Fruit fly (Drosophila melanogaster) whole organism, wandering third instar larva: ENCODE results near the gene CG43999.
A peak's percentile ranks its signal among the peaks of the same experiment; 100 is the strongest.

Experiments
- Abd-B ChIP-seq: fragments of >200 bp; optimal IDR thresholded peaks from 2 replicates; lab custom pipeline; 2017; ENCODE audit warnings: missing biosample characterization, missing genetic modification characterization
- CG32264 ChIP-seq: fragments of 200-800 bp; sonication (Bioruptor generic); optimal IDR thresholded peaks from 2 replicates; lab custom pipeline; 2016; ENCODE audit warnings: missing biosample characterization, missing genetic modification characterization
- CG9705 ChIP-seq: fragments of 200-800 bp; sonication (Bioruptor generic); optimal IDR thresholded peaks from 2 replicates; lab custom pipeline; 2018; ENCODE audit warnings: missing biosample characterization, mild to moderate bottlenecking, missing genetic modification characterization
- Dif ChIP-seq: fragments of 200-275, 200-300 bp; sonication (Bioruptor generic); optimal IDR thresholded peaks from 2 replicates; lab custom pipeline; 2018; ENCODE audit warnings: missing biosample characterization, missing genetic modification characterization; ENCODE audit not compliant: partially characterized antibody
- GATAd ChIP-seq: sonication (Bioruptor generic); optimal IDR thresholded peaks from 2 replicates; lab custom pipeline; 2016; ENCODE audit warnings: missing biosample characterization, missing genetic modification characterization
- HLH106 ChIP-seq: fragments of 200-800 bp; optimal IDR thresholded peaks from 3 replicates; lab custom pipeline; 2019; ENCODE audit warnings: missing biosample characterization, mild to moderate bottlenecking, missing genetic modification characterization, moderate library complexity
- Hr78 ChIP-seq: fragments of >200 bp; optimal IDR thresholded peaks from 2 replicates; lab custom pipeline; 2017; ENCODE audit warnings: missing biosample characterization, missing genetic modification characterization
- Hr83 ChIP-seq: fragments of 200-300 bp; sonication (Bioruptor generic); optimal IDR thresholded peaks from 2 replicates; lab custom pipeline; 2016; ENCODE audit warnings: missing biosample characterization, mild to moderate bottlenecking, missing genetic modification characterization, moderate library complexity; ENCODE audit not compliant: poor library complexity, severe bottlenecking
- Jra ChIP-seq: sonication (Bioruptor generic); optimal IDR thresholded peaks from 2 replicates; lab custom pipeline; 2016; ENCODE audit warnings: missing biosample characterization, missing genetic modification characterization
- Mio ChIP-seq: sonication (Bioruptor generic); optimal IDR thresholded peaks from 2 replicates; lab custom pipeline; 2016; ENCODE audit warnings: missing biosample characterization, missing genetic modification characterization
- N ChIP-seq: fragments of >200 bp; optimal IDR thresholded peaks from 2 replicates; lab custom pipeline; 2018; ENCODE audit warnings: missing biosample characterization, missing external identifiers, missing genetic modification characterization
- OdsH ChIP-seq: fragments of 200-800 bp; sonication (Bioruptor generic); optimal IDR thresholded peaks from 2 replicates; lab custom pipeline; 2016; ENCODE audit warnings: missing biosample characterization, mild to moderate bottlenecking, missing genetic modification characterization
- Rel ChIP-seq, 2 experiments: fragments of 200-800 bp; sonication (Bioruptor generic) in 1 of 2; optimal IDR thresholded peaks; 2 replicates in 1 of 2; 3 replicates in 1 of 2; lab custom pipeline; 2016 to 2019; ENCODE audit warnings: mild to moderate bottlenecking in 2 of 2, missing biosample characterization in 2 of 2, missing genetic modification characterization in 2 of 2, moderate library complexity in 1 of 2
- Sp1 ChIP-seq: fragments of 200-800 bp; sonication (Bioruptor generic); optimal IDR thresholded peaks from 3 replicates; lab custom pipeline; 2019; ENCODE audit warnings: missing biosample characterization, mild to moderate bottlenecking, missing genetic modification characterization, moderate library complexity
- Vsx2 ChIP-seq: fragments of 200-300, 225-300 bp; sonication (Bioruptor generic); optimal IDR thresholded peaks from 2 replicates; lab custom pipeline; 2018; ENCODE audit warnings: missing biosample characterization, missing genetic modification characterization; ENCODE audit not compliant: partially characterized antibody
- br ChIP-seq: fragments of 200-800 bp; sonication (Bioruptor generic); optimal IDR thresholded peaks from 2 replicates; lab custom pipeline; 2016; ENCODE audit warnings: missing biosample characterization, missing genetic modification characterization
- dmrt93B ChIP-seq: fragments of 200-800 bp; sonication (Bioruptor generic); optimal IDR thresholded peaks from 2 replicates; lab custom pipeline; 2018; ENCODE audit warnings: missing biosample characterization, mild to moderate bottlenecking, missing genetic modification characterization
- dsf ChIP-seq: sonication (Bioruptor generic); optimal IDR thresholded peaks from 2 replicates; lab custom pipeline; 2016; ENCODE audit warnings: missing biosample characterization, missing genetic modification characterization, borderline replicate concordance
- ey ChIP-seq: fragments of 200-800 bp; sonication (Bioruptor generic); optimal IDR thresholded peaks from 2 replicates; lab custom pipeline; 2016; ENCODE audit warnings: missing biosample characterization, missing genetic modification characterization
- foxo ChIP-seq, 2 experiments: fragments of 200-800 bp; sonication (Bioruptor generic); optimal IDR thresholded peaks; 2 replicates in 1 of 2; 3 replicates in 1 of 2; lab custom pipeline; 2016 to 2017; ENCODE audit warnings: missing biosample characterization in 2 of 2, missing genetic modification characterization in 2 of 2
- fru ChIP-seq: fragments of 200-800 bp; sonication (Bioruptor generic); optimal IDR thresholded peaks from 3 replicates; lab custom pipeline; 2016; ENCODE audit warnings: missing biosample characterization, mild to moderate bottlenecking, missing genetic modification characterization
- h ChIP-seq: fragments of 200-800 bp; sonication (Bioruptor generic); optimal IDR thresholded peaks from 3 replicates; lab custom pipeline; 2016; ENCODE audit warnings: missing biosample characterization, mild to moderate bottlenecking, missing genetic modification characterization
- jim ChIP-seq: fragments of 175-275, 200-325 bp; sonication (Bioruptor generic); optimal IDR thresholded peaks from 2 replicates; lab custom pipeline; 2016; ENCODE audit warnings: missing biosample characterization, mild to moderate bottlenecking, missing genetic modification characterization
- lola ChIP-seq: fragments of >200 bp; optimal IDR thresholded peaks from 2 replicates; lab custom pipeline; 2017; ENCODE audit warnings: missing biosample characterization, missing genetic modification characterization
- pan ChIP-seq: fragments of >200 bp; optimal IDR thresholded peaks from 2 replicates; lab custom pipeline; 2017
- psq ChIP-seq: fragments of 200-800 bp; sonication (Bioruptor generic); optimal IDR thresholded peaks from 3 replicates; lab custom pipeline; 2017; ENCODE audit warnings: missing biosample characterization, mild to moderate bottlenecking, missing genetic modification characterization, moderate library complexity
- rgr ChIP-seq: fragments of 200-800 bp; sonication (Bioruptor generic); optimal IDR thresholded peaks from 3 replicates; lab custom pipeline; 2016; ENCODE audit warnings: missing biosample characterization, mild to moderate bottlenecking, missing genetic modification characterization
- sage ChIP-seq: fragments of 200-800 bp; sonication (Bioruptor generic); optimal IDR thresholded peaks from 2 replicates; lab custom pipeline; 2016; ENCODE audit warnings: missing biosample characterization, mild to moderate bottlenecking, missing genetic modification characterization
- sv ChIP-seq: fragments of 200-800 bp; sonication (Bioruptor generic); optimal IDR thresholded peaks from 3 replicates; lab custom pipeline; 2016; ENCODE audit warnings: missing biosample characterization, missing genetic modification characterization
- tai ChIP-seq: sonication (Bioruptor generic); optimal IDR thresholded peaks from 2 replicates; lab custom pipeline; 2016; ENCODE audit warnings: missing biosample characterization, missing genetic modification characterization
- usp ChIP-seq: fragments of >200 bp; optimal IDR thresholded peaks from 2 replicates; lab custom pipeline; 2017; ENCODE audit warnings: missing biosample characterization, missing genetic modification characterization
- woc ChIP-seq: sonication (Bioruptor generic); optimal IDR thresholded peaks from 2 replicates; lab custom pipeline; 2016; ENCODE audit warnings: missing biosample characterization, mild to moderate bottlenecking, missing genetic modification characterization

The CG43999 gene

dm6 chr3R:23903425-23903824 lies 25.4 kb downstream of the CG43999 start:
- TF ChIP-seq Rel (GFP tag; optimal IDR thresholded peaks at IDR 0.05; lab: Kevin White, UChicago) (no peak), Rel (tag; optimal IDR thresholded peaks at IDR 0.05; lab: Kevin White, UChicago) (peak; percentile 71), GATAd (GFP tag; lab: Kevin White, UChicago) (no peak), Jra (GFP tag; lab: Kevin White, UChicago) (no peak)

DNA sequence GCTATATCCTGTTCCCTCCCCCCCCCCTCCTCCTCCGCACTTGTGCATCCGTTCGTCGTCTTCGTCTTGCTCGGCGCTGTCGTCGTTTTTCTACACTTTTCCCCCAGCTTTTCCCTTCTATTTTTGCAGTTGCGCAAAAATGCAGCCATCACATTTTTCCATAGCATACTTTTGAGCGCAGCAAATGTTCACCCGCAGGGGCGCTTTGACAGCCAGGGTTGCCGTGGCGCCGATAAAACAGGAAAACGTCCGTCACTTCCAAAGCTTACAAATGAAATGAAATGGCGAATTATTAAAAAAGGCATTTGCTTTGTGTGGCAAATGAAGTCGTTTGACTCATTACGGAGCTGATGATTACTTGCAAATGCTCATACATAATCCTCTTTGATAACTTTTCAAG lies 26.2 kb downstream of the CG43999 start:
- TF ChIP-seq Rel (GFP tag; optimal IDR thresholded peaks at IDR 0.05; lab: Kevin White, UChicago): no peak
- TF ChIP-seq Rel (tag; optimal IDR thresholded peaks at IDR 0.05; lab: Kevin White, UChicago): peak; percentile 26
- TF ChIP-seq jim (GFP tag; lab: Kevin White, UChicago): no peak

- TF ChIP-seq Abd-B (no peak), sv (GFP tag; lab: Kevin White, UChicago) (no peak), fru (GFP tag; lab: Kevin White, UChicago) (no peak), Hr83 (GFP tag; lab: Kevin White, UChicago) (no peak)
Observed at dm6 chr3R:23902034-23902433, 26.8 kb downstream of the CG43999 start.

dm6 chr3R:23900092-23900491 lies 28.7 kb downstream of the CG43999 start:
- TF ChIP-seq rgr (GFP tag; lab: Kevin White, UChicago) (no peak), ey (GFP tag; lab: Kevin White, UChicago) (no peak), Vsx2 (GFP tag; lab: Kevin White, UChicago) (no peak), Jra (GFP tag; lab: Kevin White, UChicago) (no peak), dsf (no peak), OdsH (no peak), tai (GFP tag; lab: Kevin White, UChicago) (no peak), sage (GFP tag; lab: Kevin White, UChicago) (no peak), jim (GFP tag; lab: Kevin White, UChicago) (no peak), pan (lab: Kevin White, UChicago) (no peak), foxo (GFP tag; optimal IDR thresholded peaks at IDR 0.05; lab: Kevin White, UChicago) (no peak), lola (GFP tag; lab: Kevin White, UChicago) (no peak), HLH106 (tag; lab: Kevin White, UChicago) (no peak), Dif (GFP tag; lab: Kevin White, UChicago) (no peak), woc (GFP tag; lab: Kevin White, UChicago) (no peak), Sp1 (GFP tag; lab: Kevin White, UChicago) (no peak)

DNA sequence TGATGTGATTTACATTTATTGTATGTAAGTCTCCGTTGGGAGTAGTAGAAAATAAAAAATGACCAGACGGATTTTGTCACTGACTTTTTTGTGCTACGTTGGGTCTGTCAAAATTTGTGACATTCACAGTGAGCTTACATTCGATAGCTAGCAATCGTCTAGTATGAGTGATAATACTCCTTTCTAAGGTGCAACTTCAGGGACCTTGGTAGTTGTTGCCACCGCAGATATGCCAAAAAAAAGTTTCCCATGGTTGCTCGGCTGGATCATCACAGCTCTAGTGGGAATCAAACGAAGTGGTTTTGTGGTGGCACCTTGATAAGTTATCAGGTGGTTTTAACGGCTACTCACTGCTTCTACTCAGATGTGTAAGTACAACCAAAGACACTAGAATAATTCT lies 35.3 kb downstream of the CG43999 start, which contains the start of gene tbrd-1:
Gene tbrd-1 (minus strand): TSS at position 101 of the 400 bp plus-strand sequence.
- no peak for TF ChIP-seq Jra (GFP tag; lab: Kevin White, UChicago)
- no peak for TF ChIP-seq Dif (GFP tag; lab: Kevin White, UChicago)
- TF ChIP-seq tai (GFP tag; lab: Kevin White, UChicago): no peak
- no peak for TF ChIP-seq h (GFP tag; lab: Kevin White, UChicago)
- TF ChIP-seq N (GFP tag; lab: Kevin White, UChicago): no peak
- TF ChIP-seq sage (GFP tag; lab: Kevin White, UChicago): no peak
- TF ChIP-seq usp (GFP tag; lab: Kevin White, UChicago): no peak
- no peak for TF ChIP-seq rgr (GFP tag; lab: Kevin White, UChicago)
- TF ChIP-seq foxo (GFP tag; optimal IDR thresholded peaks at IDR 0.05; lab: Kevin White, UChicago): no peak
- TF ChIP-seq dmrt93B (GFP tag; lab: Kevin White, UChicago): no peak
- TF ChIP-seq OdsH: no peak
- TF ChIP-seq CG32264 (GFP tag; lab: Kevin White, UChicago): no peak
- TF ChIP-seq sv (GFP tag; lab: Kevin White, UChicago): no peak
- TF ChIP-seq ey (GFP tag; lab: Kevin White, UChicago): no peak
- TF ChIP-seq woc (GFP tag; lab: Kevin White, UChicago): no peak
- TF ChIP-seq pan (lab: Kevin White, UChicago): no peak
- no peak for TF ChIP-seq Sp1 (GFP tag; lab: Kevin White, UChicago)
- TF ChIP-seq jim (GFP tag; lab: Kevin White, UChicago): no peak
- TF ChIP-seq Hr78: no peak
- no peak for TF ChIP-seq Rel (GFP tag; optimal IDR thresholded peaks at IDR 0.05; lab: Kevin White, UChicago)
- no peak for TF ChIP-seq Rel (tag; optimal IDR thresholded peaks at IDR 0.05; lab: Kevin White, UChicago)

DNA sequence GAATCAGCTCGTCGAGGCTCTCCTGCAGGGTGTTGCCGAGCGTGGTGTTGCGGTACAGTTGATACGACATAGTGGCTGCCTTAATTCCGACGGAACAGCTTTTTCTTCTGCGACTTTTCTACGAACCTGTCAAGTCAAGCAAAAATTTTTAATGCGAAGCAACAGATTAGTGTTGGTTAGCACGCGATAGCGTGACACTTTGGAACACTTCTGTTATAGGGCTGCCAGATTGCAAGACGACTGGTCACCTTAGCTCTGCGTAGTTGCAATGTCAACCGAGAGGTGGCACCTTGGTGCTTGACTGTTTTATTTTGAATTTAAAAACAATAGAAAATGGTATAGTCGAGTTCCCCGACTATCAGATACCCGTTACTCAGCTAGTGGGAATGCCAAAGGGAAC lies 37.9 kb downstream of the CG43999 start, which contains the start of gene TfIIA-S:
Gene TfIIA-S (minus strand): TSS at position 175 of the 400 bp plus-strand sequence.
- TF ChIP-seq HLH106 (tag; lab: Kevin White, UChicago) (peak; percentile 71), CG9705 (GFP tag; lab: Kevin White, UChicago) (peak; percentile 77), foxo (GFP tag; optimal IDR thresholded peaks at IDR 0.05; lab: Kevin White, UChicago) (peak in 1 of 2 experiments; percentile 88), sv (GFP tag; lab: Kevin White, UChicago) (peak; percentile 78), Hr83 (GFP tag; lab: Kevin White, UChicago) (peak; percentile 95), CG32264 (GFP tag; lab: Kevin White, UChicago) (peak; percentile 10), Rel (GFP tag; optimal IDR thresholded peaks at IDR 0.05; lab: Kevin White, UChicago) (no peak), Rel (tag; optimal IDR thresholded peaks at IDR 0.05; lab: Kevin White, UChicago) (peak; percentile 69), Jra (GFP tag; lab: Kevin White, UChicago) (peak; percentile 57), OdsH (peak; percentile 66), fru (GFP tag; lab: Kevin White, UChicago) (peak; percentile 72), Sp1 (GFP tag; lab: Kevin White, UChicago) (peak; percentile 61), psq (peak; percentile 58), dmrt93B (GFP tag; lab: Kevin White, UChicago) (peak; percentile 58), usp (GFP tag; lab: Kevin White, UChicago) (no peak), sage (GFP tag; lab: Kevin White, UChicago) (no peak), Vsx2 (GFP tag; lab: Kevin White, UChicago) (no peak), h (GFP tag; lab: Kevin White, UChicago) (peak; percentile 83), ey (GFP tag; lab: Kevin White, UChicago) (peak; percentile 75), rgr (GFP tag; lab: Kevin White, UChicago) (peak; percentile 87), pan (lab: Kevin White, UChicago) (no peak), br (GFP tag; lab: Kevin White, UChicago) (peak; percentile 79), GATAd (GFP tag; lab: Kevin White, UChicago) (peak; percentile 45), Mio (peak; percentile 44), Dif (GFP tag; lab: Kevin White, UChicago) (peak; percentile 62)
